Worm (Caenorhabditis elegans) whole organism, L4 larva: Measurements from ENCODE around the gene B0228.1.

Source experiments
- daf-16 ChIP-seq, 3 experiments: sonication (generic microtip); optimal IDR thresholded peaks; 2 replicates each; lab custom pipeline; 2016 to 2017; ENCODE audit warnings: missing genetic modification characterization in 3 of 3, missing genetic modification reagents in 3 of 3, mild to moderate bottlenecking in 2 of 3, missing compliant biosample characterization in 2 of 3, missing biosample characterization in 1 of 3, moderate library complexity in 1 of 3
- daf-19 ChIP-seq: fragments of 200-800 bp; sonication (Bioruptor generic); conservative IDR thresholded peaks from 2 replicates; pipeline ENCODE4 v1.3.6; 2022; ENCODE audit warnings: missing genetic modification characterization, missing compliant biosample characterization
- nhr-42 ChIP-seq: fragments of 200-800 bp; sonication (Bioruptor generic); IDR thresholded peaks from 2 replicates; pipeline ENCODE4 v1.3.6; 2022; ENCODE audit warnings: missing genetic modification characterization, missing compliant biosample characterization
- rbr-2 ChIP-seq: sonication (generic microtip); optimal IDR thresholded peaks from 2 replicates; lab custom pipeline; 2016; ENCODE audit warnings: missing genotype, missing genetic modification characterization, missing compliant biosample characterization
- unc-62 ChIP-seq, 3 experiments: fragments of 150-350 bp in 1 of 3; sonication (generic microtip); optimal IDR thresholded peaks in 2 of 3; peaks in 1 of 3; 1 replicate in 1 of 3; 2 replicates in 2 of 3; lab custom pipeline; 2014 to 2017; ENCODE audit warnings: missing biosample characterization in 3 of 3, missing genetic modification characterization in 3 of 3, missing genetic modification reagents in 3 of 3, missing genotype in 1 of 3

DNA sequence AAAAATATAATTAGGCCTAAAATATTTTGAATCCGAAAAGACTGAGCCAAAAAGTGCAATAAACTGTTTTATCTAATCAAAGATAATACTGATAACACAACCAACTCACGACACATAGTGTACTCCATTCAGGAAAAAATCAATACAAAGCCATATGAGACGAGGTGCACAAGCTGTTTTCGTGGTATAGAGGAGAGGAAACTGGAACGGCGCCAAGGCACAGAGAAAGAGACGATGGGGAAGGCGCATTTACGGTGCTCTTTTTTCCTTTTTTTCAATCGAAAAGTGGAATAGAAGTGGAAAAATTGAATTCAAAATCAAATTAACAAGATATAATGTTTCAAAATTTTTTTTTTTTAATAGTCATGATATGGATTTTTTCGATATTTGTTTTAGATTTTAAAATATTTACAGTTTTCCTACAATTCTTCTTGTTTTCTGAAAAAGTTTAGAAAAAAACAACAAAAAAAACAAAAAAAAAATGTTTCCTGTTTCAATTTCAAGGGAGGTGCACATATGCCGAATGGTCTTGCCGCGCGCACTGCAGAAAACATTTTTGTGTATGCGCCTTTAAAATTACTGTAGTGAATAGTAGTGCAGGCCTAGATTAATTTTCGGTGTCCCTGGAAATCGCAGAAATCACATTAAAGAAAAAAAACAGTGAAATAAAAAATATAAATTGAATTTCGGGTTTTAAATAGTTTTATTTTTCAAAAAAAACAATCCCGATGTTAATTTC is 3.4 kb downstream of the B0228.1 start, which contains the start of gene B0228.7:
- no peak for TF ChIP-seq unc-62 (GFP tag; optimal IDR thresholded peaks at IDR 0.05 in 1 of 2; lab: Kevin White, UChicago)
- no peak for TF ChIP-seq unc-62 (tag; optimal IDR thresholded peaks at IDR 0.05; lab: Kevin White, UChicago)
- TF ChIP-seq daf-16 (GFP tag; optimal IDR thresholded peaks at IDR 0.05; lab: Kevin White, UChicago), result no peak
- TF ChIP-seq daf-16 (tag; optimal IDR thresholded peaks at IDR 0.05; lab: Kevin White, UChicago), result peak; percentile 78
- TF ChIP-seq nhr-42 (GFP tag; lab: Robert Waterston, UW), result no peak
- TF ChIP-seq daf-19 (GFP tag; lab: Robert Waterston, UW), result no peak
- TF ChIP-seq rbr-2 (tag; lab: Kevin White, UChicago), result peak; percentile 49
